Worm (Caenorhabditis elegans): ENCODE measurements around the gene zyg-12.

DNA sequence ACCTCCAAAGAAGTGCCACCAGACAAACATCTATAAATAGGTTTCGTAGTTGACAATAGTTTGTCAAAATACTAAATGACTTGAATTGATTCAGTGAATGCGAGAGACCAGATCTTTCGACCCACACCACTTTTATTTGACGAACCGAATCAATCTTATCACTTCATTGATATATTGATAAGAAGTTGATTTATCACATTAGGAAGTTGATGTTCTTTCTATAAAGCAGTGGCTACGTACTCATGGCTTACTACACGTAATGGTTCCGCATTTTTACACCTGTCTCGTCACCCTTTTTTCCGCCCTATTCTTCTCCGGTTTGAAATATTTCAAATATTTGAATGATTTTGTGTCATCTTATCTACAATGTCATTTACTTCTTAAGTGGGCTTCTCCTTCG is 29.1 kb upstream of the zyg-12 start:
- TF ChIP-seq tlp-1 (tag; optimal IDR thresholded peaks at IDR 0.05) (no peak), swsn-7 (tag; optimal IDR thresholded peaks at IDR 0.05) (no peak), hlh-4 (tag; optimal IDR thresholded peaks at IDR 0.05) (no peak), egl-27 (tag; optimal IDR thresholded peaks at IDR 0.05) (no peak), nhr-11 (tag; optimal IDR thresholded peaks at IDR 0.05) (no peak), nhr-28 (tag; optimal IDR thresholded peaks at IDR 0.05) (no peak)
